Worm (Caenorhabditis elegans) whole organism, L4 larva: ENCODE data around the gene H03G16.7.

Experiments
- dpl-1 ChIP-seq: fragments of 150-350 bp; optimal IDR thresholded peaks from 2 replicates; lab custom pipeline; 2014; ENCODE audit warnings: missing biosample characterization, missing genetic modification reagents, missing genetic modification characterization
- dve-1 ChIP-seq: sonication (generic microtip); optimal IDR thresholded peaks from 2 replicates; lab custom pipeline; 2017; ENCODE audit warnings: antibody characterized with exemption, mild to moderate bottlenecking, missing genetic modification characterization, missing compliant biosample characterization; ENCODE audit not compliant: insufficient read depth
- egl-43 ChIP-seq: fragments of 200-800 bp; sonication (Bioruptor generic); IDR thresholded peaks from 2 replicates; pipeline ENCODE4 v1.3.6; 2022; ENCODE audit warnings: missing genetic modification reagents, missing genetic modification characterization, missing compliant biosample characterization
- hlh-11 ChIP-seq: fragments of 200-800 bp; sonication (Bioruptor generic); optimal IDR thresholded peaks from 2 replicates; lab custom pipeline; 2018; ENCODE audit warnings: mild to moderate bottlenecking, missing genetic modification characterization, missing compliant biosample characterization
- hlh-30 ChIP-seq: sonication (generic microtip); optimal IDR thresholded peaks from 2 replicates; lab custom pipeline; 2017; ENCODE audit warnings: antibody characterized with exemption, mild to moderate bottlenecking, missing genetic modification characterization, missing compliant biosample characterization; ENCODE audit not compliant: insufficient read depth
- hmg-1.1 ChIP-seq: fragments of 200-800 bp; sonication (Bioruptor generic); IDR thresholded peaks from 2 replicates; pipeline ENCODE4 v1.3.6; 2022; ENCODE audit warnings: missing genetic modification reagents, missing genetic modification characterization, missing compliant biosample characterization
- lsy-2 ChIP-seq, 2 experiments: fragments of 150-350 bp in 1 of 2; sonication (generic microtip) in 1 of 2; optimal IDR thresholded peaks; 2 replicates each; lab custom pipeline; 2014 to 2017; ENCODE audit warnings: missing biosample characterization in 2 of 2, missing genetic modification characterization in 2 of 2
- mep-1 ChIP-seq: fragments of 150-350 bp; sonication (generic microtip); optimal IDR thresholded peaks from 3 replicates; lab custom pipeline; 2014; ENCODE audit warnings: missing biosample characterization, missing genetic modification characterization
- mes-2 ChIP-seq: sonication (generic microtip); optimal IDR thresholded peaks from 2 replicates; lab custom pipeline; 2016; ENCODE audit warnings: missing genotype, mild to moderate bottlenecking, missing genetic modification characterization, missing compliant biosample characterization; ENCODE audit not compliant: poor library complexity, severe bottlenecking
- mxl-3 ChIP-seq: fragments of 200-800 bp; sonication (Bioruptor generic); optimal IDR thresholded peaks from 2 replicates; lab custom pipeline; 2018; ENCODE audit warnings: mild to moderate bottlenecking, missing genetic modification characterization, missing compliant biosample characterization
- nhr-111 ChIP-seq: fragments of 200-800 bp; sonication (Bioruptor generic); optimal IDR thresholded peaks from 2 replicates; lab custom pipeline; 2018; ENCODE audit warnings: mild to moderate bottlenecking, missing genetic modification characterization, missing compliant biosample characterization
- nhr-25 ChIP-seq: sonication (generic microtip); optimal IDR thresholded peaks from 2 replicates; lab custom pipeline; 2017; ENCODE audit warnings: missing genetic modification characterization, mild to moderate bottlenecking, missing compliant biosample characterization, antibody characterized with exemption, moderate library complexity, borderline replicate concordance; ENCODE audit not compliant: insufficient read depth
- nhr-6 ChIP-seq: fragments of 150-350 bp; optimal IDR thresholded peaks from 2 replicates; lab custom pipeline; 2014; ENCODE audit warnings: missing biosample characterization, missing genetic modification characterization
- nhr-77 ChIP-seq: fragments of 150-350 bp; optimal IDR thresholded peaks from 2 replicates; lab custom pipeline; 2014; ENCODE audit warnings: missing biosample characterization, missing genetic modification characterization
- unc-62 ChIP-seq, 3 experiments: fragments of 150-350 bp in 1 of 3; sonication (generic microtip); optimal IDR thresholded peaks in 2 of 3; peaks in 1 of 3; 1 replicate in 1 of 3; 2 replicates in 2 of 3; lab custom pipeline; 2014 to 2017; ENCODE audit warnings: missing biosample characterization in 3 of 3, missing genetic modification characterization in 3 of 3, missing genetic modification reagents in 3 of 3, missing genotype in 1 of 3

Gene H03G16.7

DNA sequence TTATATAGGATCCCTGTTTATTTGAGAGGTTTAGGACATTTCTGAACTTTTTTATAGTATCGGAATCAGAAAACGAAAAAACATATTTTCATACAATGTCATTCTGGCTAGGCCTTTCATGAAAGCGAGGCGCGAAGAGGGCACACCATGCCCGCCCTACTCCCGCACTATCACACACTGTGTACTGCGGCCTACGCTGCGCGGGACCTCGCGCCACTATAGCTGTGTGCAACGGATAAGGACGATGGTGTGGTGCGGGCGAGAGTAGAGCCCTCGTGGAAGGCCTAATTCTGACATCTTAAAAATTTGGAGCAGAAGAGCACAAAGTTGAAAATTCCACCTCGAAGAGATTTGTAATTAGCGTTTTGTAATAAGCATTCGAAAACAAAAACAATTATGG lies 44.9 kb downstream of the H03G16.7 start:
- no peak for TF ChIP-seq mxl-3 (GFP tag; lab: Kevin White, UChicago)
- TF ChIP-seq egl-43 (GFP tag; lab: Robert Waterston, UW) = peak; percentile 20; the same call in 1 of the 2 replicates
- TF ChIP-seq unc-62 (GFP tag; optimal IDR thresholded peaks at IDR 0.05 in 1 of 2; lab: Kevin White, UChicago) = peak in 1 of 2 experiments; percentile 9
- TF ChIP-seq unc-62 (tag; optimal IDR thresholded peaks at IDR 0.05; lab: Kevin White, UChicago) = no peak

- TF ChIP-seq unc-62 (GFP tag; optimal IDR thresholded peaks at IDR 0.05 in 1 of 2; lab: Kevin White, UChicago) (peak in 1 of 2 experiments; percentile 8), unc-62 (tag; optimal IDR thresholded peaks at IDR 0.05; lab: Kevin White, UChicago) (no peak), nhr-6 (tag; lab: Kevin White, UChicago) (no peak)
- TF ChIP-seq, all 104 proteins: peak for 1
Measured at ce11 chrX:15008697-15009096, 47.1 kb downstream of the H03G16.7 start.

DNA sequence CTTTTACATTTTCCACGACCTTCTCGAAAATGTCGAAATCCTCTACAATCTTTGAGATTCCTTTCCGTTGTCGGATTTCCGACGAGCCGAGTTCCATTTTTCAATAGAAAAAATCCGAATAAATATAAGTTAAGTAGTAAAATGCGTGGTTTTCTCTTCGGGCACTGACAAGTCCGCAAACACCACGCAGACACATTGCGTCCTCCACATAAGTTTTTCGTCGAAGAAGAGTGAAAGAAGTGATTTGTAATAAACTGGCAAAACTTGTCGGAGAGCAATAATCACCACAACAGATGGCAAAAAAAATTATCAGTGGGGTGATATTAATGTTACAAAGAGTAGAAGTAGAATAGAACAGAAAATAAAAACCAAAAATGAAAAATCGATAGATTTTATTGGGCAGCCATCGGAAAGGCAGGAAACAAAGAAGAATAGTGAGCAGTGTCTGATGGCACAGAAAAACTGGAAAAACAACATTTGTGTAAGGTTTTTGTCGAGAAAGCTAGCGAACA lies 48.9 kb downstream of the H03G16.7 start, which contains the start of gene ergi-2:
Gene ergi-2 (minus strand): TSS at position 462 of the 512 bp plus-strand sequence.
- TF ChIP-seq nhr-77 (tag; lab: Kevin White, UChicago) (no peak), dve-1 (peak; percentile 1), dpl-1 (peak; percentile 5), nhr-111 (no peak), mes-2 (peak; percentile 57), hlh-11 (peak; percentile 23), mep-1 (peak; percentile 22), lsy-2 (tag; optimal IDR thresholded peaks at IDR 0.05; lab: Kevin White, UChicago) (peak in 1 of 2 experiments; percentile 22), nhr-6 (tag; lab: Kevin White, UChicago) (peak; percentile 12), hlh-30 (peak; percentile 19), hmg-1.1 (GFP tag; lab: Robert Waterston, UW) (peak; percentile 40; the same call in 1 of the 2 replicates), nhr-25 (tag; lab: Kevin White, UChicago) (no peak)
- TF ChIP-seq, all 104 proteins: peak for 9
